Worm (Caenorhabditis elegans): ENCODE results near the gene mct-6.

DNA sequence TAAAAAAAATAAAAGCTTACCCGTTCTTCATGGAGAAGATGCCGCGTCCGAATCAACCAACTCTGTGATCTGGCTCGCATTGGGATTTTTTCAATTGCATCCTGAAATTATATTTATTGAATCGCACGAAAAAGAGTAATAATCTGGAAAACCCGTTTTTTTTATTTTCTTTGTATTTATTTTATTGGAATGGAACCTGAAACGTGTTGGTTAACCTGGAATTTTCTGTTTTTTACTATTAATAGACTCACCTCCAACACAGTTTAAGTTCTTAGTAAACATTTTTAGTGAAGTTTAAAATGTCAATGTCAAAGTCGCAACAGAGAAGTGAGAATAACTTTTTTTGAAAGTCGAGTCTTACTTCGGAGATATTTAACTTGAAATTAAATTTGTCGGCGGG lies 48.0 kb upstream of the mct-6 start:
- no peak for TF ChIP-seq ceh-22 (tag; optimal IDR thresholded peaks at IDR 0.05)
- no peak for TF ChIP-seq ceh-9 (tag; optimal IDR thresholded peaks at IDR 0.05)
- no peak for TF ChIP-seq ceh-14 (tag; optimal IDR thresholded peaks at IDR 0.05)
- no peak for TF ChIP-seq lin-11 (tag; optimal IDR thresholded peaks at IDR 0.05)
- TF ChIP-seq zip-5 (tag; optimal IDR thresholded peaks at IDR 0.05): no peak
- TF ChIP-seq nfya-1 (tag; optimal IDR thresholded peaks at IDR 0.05): no peak
- TF ChIP-seq pha-4 (tag; optimal IDR thresholded peaks at IDR 0.05): no peak
- no peak for TF ChIP-seq ceh-2 (tag; optimal IDR thresholded peaks at IDR 0.05)
- no peak for TF ChIP-seq hlh-30 (tag; optimal IDR thresholded peaks at IDR 0.05; ENCODE audit: insufficient read depth)
- no peak for TF ChIP-seq ceh-34 (tag; optimal IDR thresholded peaks at IDR 0.05)
- no peak for TF ChIP-seq elt-2 (tag; optimal IDR thresholded peaks at IDR 0.05)
- TF ChIP-seq ceh-48 (tag; optimal IDR thresholded peaks at IDR 0.05): no peak
- no peak for TF ChIP-seq tbx-7 (tag; optimal IDR thresholded peaks at IDR 0.05)
- TF ChIP-seq nhr-11 (tag; optimal IDR thresholded peaks at IDR 0.05): no peak

Measured in whole organism, late embryonic.